Fruit fly (Drosophila melanogaster) Kc167 (cell line): ENCODE results near the gene Gtpx.

Experiments used
- Myc ChIP-seq: fragments of >200 bp; optimal IDR thresholded peaks from 2 replicates; lab custom pipeline; 2017; ENCODE audit warnings: missing external identifiers
- ttk ChIP-seq: sonication (Bioruptor generic); optimal IDR thresholded peaks from 2 replicates; lab custom pipeline; 2017; ENCODE audit warnings: missing external identifiers

DNA sequence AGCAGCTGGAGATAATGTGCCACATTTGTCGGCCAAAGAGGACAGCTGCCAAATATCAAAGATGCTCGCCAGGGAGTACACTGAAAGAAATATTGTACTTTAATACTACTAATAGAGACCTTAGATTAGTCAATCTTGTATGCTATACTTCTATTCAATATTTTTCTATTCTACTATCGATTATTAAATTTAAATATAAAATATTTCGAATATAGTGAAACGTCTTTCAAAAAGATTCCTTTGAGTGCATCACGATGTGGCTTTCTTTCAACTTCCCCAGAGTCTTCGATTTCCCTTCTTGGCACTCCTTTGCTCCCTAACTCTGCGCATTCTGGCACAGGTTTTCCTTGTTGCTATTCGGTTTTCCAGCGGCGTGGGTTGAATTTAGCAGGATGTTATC, 41.2 kb upstream of the Gtpx start:
- no peak for TF ChIP-seq ttk
- no peak for TF ChIP-seq Myc
